Fruit fly (Drosophila melanogaster): ENCODE results near the gene CG12017.

- TF ChIP-seq CG5204 (GFP tag; optimal IDR thresholded peaks at IDR 0.05) = no peak
- no peak for TF ChIP-seq Crg-1 (GFP tag; optimal IDR thresholded peaks at IDR 0.05)
- TF ChIP-seq pad (GFP tag; optimal IDR thresholded peaks at IDR 0.05) = no peak
- no peak for TF ChIP-seq CG11617 (GFP tag; optimal IDR thresholded peaks at IDR 0.05)
- TF ChIP-seq Clk (GFP tag; optimal IDR thresholded peaks at IDR 0.05) = no peak
Measured at dm6 chr3L:3252884-3253283, 27.2 kb upstream of the CG12017 start.
